Fruit fly (Drosophila melanogaster) whole organism, embryonic: Measurements from ENCODE around the gene CG34268.

Experiments used
- Awh ChIP-seq: fragments of 200-800 bp; sonication (Bioruptor generic); IDR thresholded peaks from 2 replicates; pipeline ENCODE4, ENCODE4 v1.3.6; 2022; ENCODE audit warnings: missing biosample characterization, missing genetic modification characterization
- Blimp-1 ChIP-seq: fragments of 200-800 bp; sonication (Bioruptor generic); optimal IDR thresholded peaks from 3 replicates; lab custom pipeline; 2018; ENCODE audit warnings: missing biosample characterization, missing genetic modification characterization, mild to moderate bottlenecking, moderate library complexity, missing genetic modification reagents
- CG1024 ChIP-seq: fragments of 200-800 bp; sonication (Bioruptor generic); IDR thresholded peaks from 2 replicates; pipeline ENCODE4 v1.3.6; 2022; ENCODE audit warnings: missing biosample characterization, missing genetic modification characterization
- CG11504 ChIP-seq: fragments of 200-800 bp; sonication (Bioruptor generic); optimal IDR thresholded peaks from 3 replicates; lab custom pipeline; 2019; ENCODE audit warnings: missing biosample characterization, mild to moderate bottlenecking, missing genetic modification characterization, moderate library complexity
- CG13123 ChIP-seq: fragments of 200-800 bp; sonication (Bioruptor generic); optimal IDR thresholded peaks from 2 replicates; lab custom pipeline; 2016; ENCODE audit warnings: missing biosample characterization, missing genetic modification characterization
- CG14441 ChIP-seq: fragments of 200-800 bp; sonication (Bioruptor generic); IDR thresholded peaks from 2 replicates; pipeline ENCODE4 v1.3.6; 2022; ENCODE audit warnings: missing biosample characterization, missing genetic modification characterization
- CG14710 ChIP-seq: fragments of 200-800 bp; sonication (Bioruptor generic); optimal IDR thresholded peaks from 3 replicates; lab custom pipeline; 2019; ENCODE audit warnings: missing biosample characterization, mild to moderate bottlenecking, missing genetic modification characterization, moderate library complexity
- CG16863 ChIP-seq: fragments of 200-800 bp; sonication (Bioruptor generic); optimal IDR thresholded peaks from 3 replicates; lab custom pipeline; 2016; ENCODE audit warnings: missing biosample characterization, missing genetic modification characterization
- CG17829 ChIP-seq: fragments of 200-800 bp; optimal IDR thresholded peaks from 2 replicates; lab custom pipeline; 2019; ENCODE audit warnings: missing biosample characterization, mild to moderate bottlenecking, missing genetic modification characterization, moderate library complexity
- CG2712 ChIP-seq: fragments of 200-800 bp; optimal IDR thresholded peaks from 3 replicates; lab custom pipeline; 2019; ENCODE audit warnings: missing biosample characterization, mild to moderate bottlenecking, missing genetic modification characterization, moderate library complexity
- CG31224 ChIP-seq: fragments of 200-800 bp; sonication (Bioruptor generic); IDR thresholded peaks from 2 replicates; pipeline ENCODE4 v1.3.6; 2022; ENCODE audit warnings: missing biosample characterization, missing genetic modification characterization
- CG4820 ChIP-seq: fragments of 200-800 bp; sonication (Bioruptor generic); optimal IDR thresholded peaks from 3 replicates; lab custom pipeline; 2016; ENCODE audit warnings: missing biosample characterization, missing genetic modification characterization
- CG6254 ChIP-seq: fragments of 200-800 bp; sonication (Bioruptor generic); optimal IDR thresholded peaks from 3 replicates; lab custom pipeline; 2017; ENCODE audit warnings: mild to moderate bottlenecking, missing biosample characterization, missing genetic modification reagents, missing genetic modification characterization
- CG9817 ChIP-seq: fragments of 200-800 bp; sonication (Bioruptor generic); optimal IDR thresholded peaks from 2 replicates; lab custom pipeline; 2018; ENCODE audit warnings: missing biosample characterization, mild to moderate bottlenecking, missing genetic modification characterization, moderate library complexity
- Doc2 ChIP-seq: fragments of 200-800 bp; sonication (Bioruptor generic); IDR thresholded peaks from 2 replicates; pipeline ENCODE4 v1.3.6; 2022; ENCODE audit warnings: missing biosample characterization, missing genetic modification characterization
- Eip74EF ChIP-seq, 2 experiments: fragments of 200-800 bp in 1 of 2; fragments of >200 bp in 1 of 2; sonication (Bioruptor generic) in 1 of 2; optimal IDR thresholded peaks; 2 replicates each; lab custom pipeline; 2017 to 2019; ENCODE audit warnings: missing biosample characterization in 2 of 2, missing genetic modification characterization in 2 of 2, mild to moderate bottlenecking in 1 of 2, moderate library complexity in 1 of 2
- Ets65A ChIP-seq: fragments of 200-800 bp; sonication (Bioruptor generic); peaks from one replicate; lab custom pipeline; 2016; ENCODE audit warnings: missing biosample characterization, missing genetic modification characterization
- Fer1 ChIP-seq: fragments of 200-800 bp; sonication (Bioruptor generic); optimal IDR thresholded peaks from 2 replicates; lab custom pipeline; 2017; ENCODE audit warnings: missing biosample characterization, mild to moderate bottlenecking, missing genetic modification characterization
- Fer2 ChIP-seq: fragments of 200-800 bp; sonication (Bioruptor generic); optimal IDR thresholded peaks from 2 replicates; lab custom pipeline; 2018; ENCODE audit warnings: missing biosample characterization, mild to moderate bottlenecking, missing genetic modification characterization, moderate library complexity
- Hmr ChIP-seq: fragments of 200-800 bp; sonication (Bioruptor generic); optimal IDR thresholded peaks from 3 replicates; lab custom pipeline; 2017; ENCODE audit warnings: mild to moderate bottlenecking, missing biosample characterization, missing genetic modification reagents, missing genetic modification characterization
- Hr51 ChIP-seq, 2 experiments: fragments of 200-800 bp; sonication (Bioruptor generic); optimal IDR thresholded peaks; 2 replicates in 1 of 2; 3 replicates in 1 of 2; lab custom pipeline; 2016 to 2018; ENCODE audit warnings: missing biosample characterization in 2 of 2, missing genetic modification characterization in 2 of 2, mild to moderate bottlenecking in 1 of 2, moderate library complexity in 1 of 2
- Lim3 ChIP-seq: fragments of 200-800 bp; sonication (Bioruptor generic); IDR thresholded peaks from 2 replicates; pipeline ENCODE4 v1.3.6; 2022; ENCODE audit warnings: missing biosample characterization, missing genetic modification characterization
- NC2α ChIP-seq: fragments of 200-800 bp; sonication (Bioruptor generic); optimal IDR thresholded peaks from 2 replicates; lab custom pipeline; 2016; ENCODE audit warnings: missing biosample characterization, missing genetic modification characterization
- Oaz ChIP-seq: fragments of 200-800 bp; sonication (Bioruptor generic); IDR thresholded peaks from 2 replicates; pipeline ENCODE4 v1.3.6; 2022; ENCODE audit warnings: missing biosample characterization, missing genetic modification characterization
- Rx ChIP-seq: fragments of 200-800 bp; sonication (Bioruptor generic); IDR thresholded peaks from 2 replicates; pipeline ENCODE4 v1.3.6; 2022; ENCODE audit warnings: missing biosample characterization, missing genetic modification characterization
- Xrp1 ChIP-seq: fragments of 200-800 bp; sonication (Bioruptor generic); IDR thresholded peaks from 2 replicates; pipeline ENCODE4 v1.3.6; 2022; ENCODE audit warnings: missing biosample characterization, missing genetic modification characterization
- ap ChIP-seq: fragments of 200-800 bp; sonication (Bioruptor generic); IDR thresholded peaks from 2 replicates; pipeline ENCODE4 v1.3.6; 2022; ENCODE audit warnings: missing biosample characterization, missing genetic modification characterization
- ara ChIP-seq: fragments of 200-800 bp; sonication (Bioruptor generic); IDR thresholded peaks from 2 replicates; pipeline ENCODE4 v1.3.6; 2022; ENCODE audit warnings: missing biosample characterization, missing genetic modification characterization
- bcd ChIP-seq: fragments of 200-800 bp; sonication (Bioruptor generic); optimal IDR thresholded peaks from 2 replicates; lab custom pipeline; 2017; ENCODE audit warnings: missing biosample characterization, mild to moderate bottlenecking, missing genetic modification characterization
- dimm ChIP-seq: fragments of 200-800 bp; sonication (Bioruptor generic); IDR thresholded peaks from 2 replicates; pipeline ENCODE4 v1.3.6; 2022; ENCODE audit warnings: missing biosample characterization, missing genetic modification characterization
- dmrt99B ChIP-seq: fragments of 200-800 bp; sonication (Bioruptor generic); optimal IDR thresholded peaks from 2 replicates; lab custom pipeline; 2018; ENCODE audit warnings: missing biosample characterization, mild to moderate bottlenecking, missing genetic modification characterization, moderate library complexity
- dysf ChIP-seq: fragments of 200-800 bp; sonication (Bioruptor generic); IDR thresholded peaks from 3 replicates; pipeline ENCODE4 v1.3.6; 2022; ENCODE audit warnings: missing biosample characterization, missing genetic modification characterization
- fru ChIP-seq: fragments of >200 bp; optimal IDR thresholded peaks from 2 replicates; lab custom pipeline; 2017
- lmd ChIP-seq: fragments of 200-800 bp; sonication (Bioruptor generic); IDR thresholded peaks from 2 replicates; pipeline ENCODE4 v1.3.6; 2022; ENCODE audit warnings: missing biosample characterization, missing genetic modification characterization
- lov ChIP-seq, 2 experiments: fragments of 200-800 bp in 1 of 2; fragments of >200 bp in 1 of 2; sonication (Bioruptor generic) in 1 of 2; IDR thresholded peaks in 1 of 2; optimal IDR thresholded peaks in 1 of 2; 2 replicates in 1 of 2; 3 replicates in 1 of 2; pipeline versions ENCODE4 v1.3.6 to Lab custom; 2017 to 2022; ENCODE audit warnings: missing biosample characterization in 1 of 2, missing genetic modification characterization in 1 of 2
- peb ChIP-seq: fragments of 200-800 bp; sonication (Bioruptor generic); IDR thresholded peaks from 2 replicates; pipeline ENCODE4 v1.3.6; 2022; ENCODE audit warnings: missing biosample characterization, missing genetic modification characterization
- pho ChIP-seq: fragments of 200-800 bp; sonication (Bioruptor generic); optimal IDR thresholded peaks from 2 replicates; lab custom pipeline; 2016; ENCODE audit warnings: missing biosample characterization, missing genetic modification characterization
- prd ChIP-seq, 3 experiments: fragments of >200 bp in 2 of 3; fragments of 200-800 bp in 1 of 3; sonication (Bioruptor generic) in 1 of 3; optimal IDR thresholded peaks in 2 of 3; IDR thresholded peaks in 1 of 3; 2 replicates in 2 of 3; 3 replicates in 1 of 3; pipeline versions ENCODE4 v1.3.6 to Lab custom; 2017 to 2022; ENCODE audit warnings: missing biosample characterization in 1 of 3, missing genetic modification characterization in 1 of 3
- ranshi ChIP-seq: fragments of 200-800 bp; sonication (Bioruptor generic); IDR thresholded peaks from 2 replicates; pipeline ENCODE4 v1.3.6; 2022; ENCODE audit warnings: missing biosample characterization, missing genetic modification characterization
- sc ChIP-seq, 3 experiments: fragments of >200 bp in 2 of 3; fragments of 200-800 bp in 1 of 3; sonication (Bioruptor generic) in 1 of 3; optimal IDR thresholded peaks; 2 replicates in 2 of 3; 3 replicates in 1 of 3; lab custom pipeline; 2017; ENCODE audit warnings: mild to moderate bottlenecking in 1 of 3, missing biosample characterization in 1 of 3, missing genetic modification characterization in 1 of 3, missing genetic modification reagents in 1 of 3
- shn ChIP-seq: fragments of 200-800 bp; sonication (Bioruptor generic); optimal IDR thresholded peaks from 3 replicates; lab custom pipeline; 2016; ENCODE audit warnings: missing biosample characterization, missing genetic modification characterization
- slbo ChIP-seq: fragments of 200-800 bp; sonication (Bioruptor generic); IDR thresholded peaks from 2 replicates; pipeline ENCODE4 v1.3.6; 2022; ENCODE audit warnings: missing biosample characterization, missing genetic modification characterization
- ssp ChIP-seq: fragments of 200-800 bp; sonication (Bioruptor generic); IDR thresholded peaks from 2 replicates; pipeline ENCODE4 v1.3.6; 2022; ENCODE audit warnings: missing biosample characterization, missing genetic modification characterization
- tap ChIP-seq: fragments of 200-800 bp; optimal IDR thresholded peaks from 3 replicates; lab custom pipeline; 2019; ENCODE audit warnings: missing biosample characterization, mild to moderate bottlenecking, missing genetic modification characterization, moderate library complexity
- trh ChIP-seq: fragments of 200-800 bp; sonication (Bioruptor generic); optimal IDR thresholded peaks from 2 replicates; lab custom pipeline; 2016; ENCODE audit warnings: missing biosample characterization, missing genetic modification characterization
- wor ChIP-seq: fragments of 200-800 bp; sonication (Bioruptor generic); IDR thresholded peaks from 2 replicates; pipeline ENCODE4 v1.3.6; 2022; ENCODE audit warnings: missing biosample characterization, missing genetic modification characterization
- zen2 ChIP-seq: fragments of 200-800 bp; sonication (Bioruptor generic); IDR thresholded peaks from 3 replicates; pipeline ENCODE4 v1.3.6; 2022; ENCODE audit warnings: missing biosample characterization, missing genetic modification characterization; ENCODE audit not compliant: partially characterized antibody
- zfh1 ChIP-seq: fragments of 200-800 bp; sonication (Bioruptor generic); IDR thresholded peaks from 3 replicates; pipeline ENCODE4 v1.3.6; 2022; ENCODE audit warnings: missing biosample characterization, missing genetic modification characterization

CG34268 gene

DNA sequence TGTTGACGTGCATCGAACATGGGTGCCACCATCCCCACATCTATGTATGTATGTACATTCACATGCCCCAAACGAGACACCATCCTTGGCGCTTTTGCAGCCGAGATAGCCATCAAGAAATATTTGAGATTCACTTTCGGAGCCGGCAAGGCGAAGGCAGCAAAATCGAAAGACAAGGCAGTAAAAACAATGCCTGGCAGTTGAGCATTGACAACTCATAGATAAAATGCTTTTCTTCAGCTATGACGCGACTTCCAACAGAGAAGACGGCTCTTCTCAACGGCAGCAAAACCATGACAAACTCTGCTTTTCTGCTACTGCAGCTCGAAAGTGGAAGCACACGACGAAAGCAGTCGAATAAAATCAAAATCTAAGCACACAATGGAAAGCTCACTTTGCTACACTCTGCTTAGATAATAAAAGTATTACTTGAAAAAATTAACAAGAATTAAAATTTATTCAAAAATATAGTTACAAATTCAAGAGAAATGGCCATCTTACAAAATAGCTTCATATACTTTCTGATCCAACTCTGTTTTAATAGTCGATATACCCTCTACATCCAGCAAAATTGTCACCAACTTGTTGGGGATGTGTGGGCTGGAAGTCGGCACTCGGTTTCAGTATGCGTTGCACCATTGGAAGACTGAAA lies 16.3 kb downstream of the CG34268 start (continued):
- TF ChIP-seq CG16863 (GFP tag; lab: Kevin White, UChicago) (peak; percentile 21), CG13123 (GFP tag; lab: Kevin White, UChicago) (no peak), CG31224 (GFP tag; lab: Robert Waterston, UW) (no peak), Doc2 (GFP tag; lab: Robert Waterston, UW) (no peak), Awh (peak; percentile 82), sc (optimal IDR thresholded peaks at IDR 0.05; lab: Kevin White, UChicago) (no peak), sc (GFP tag; optimal IDR thresholded peaks at IDR 0.05; lab: Kevin White, UChicago) (peak; percentile 40), peb (peak; percentile 35; the same call in 1 of the 2 replicates), ara (peak; percentile 24; the same call in 1 of the 2 replicates), CG14441 (GFP tag; lab: Robert Waterston, UW) (no peak), zen2 (no peak), ssp (GFP tag; lab: Robert Waterston, UW) (peak; percentile 35; the same call in 1 of the 2 replicates), Oaz (GFP tag; lab: Robert Waterston, UW) (no peak), dmrt99B (tag; lab: Kevin White, UChicago) (peak; percentile 73), prd (optimal IDR thresholded peaks at IDR 0.05; lab: Kevin White, UChicago) (no peak), prd (GFP tag; IDR thresholded peaks at IDR 0.05; lab: Robert Waterston, UW) (peak; percentile 66; the same call in 2 of the 3 replicates), zfh1 (GFP tag; lab: Robert Waterston, UW) (peak; percentile 72), shn (GFP tag; lab: Kevin White, UChicago) (no peak), CG11504 (peak; percentile 61), pho (GFP tag; lab: Kevin White, UChicago) (no peak), Lim3 (GFP tag; lab: Robert Waterston, UW) (peak; percentile 10; the same call in 1 of the 2 replicates), Fer1 (no peak), bcd (peak; percentile 5), NC2α (GFP tag; lab: Kevin White, UChicago) (no peak), CG2712 (tag; lab: Kevin White, UChicago) (peak; percentile 63), fru (lab: Kevin White, UChicago) (no peak), ap (GFP tag; lab: Robert Waterston, UW) (no peak), tap (tag; lab: Kevin White, UChicago) (peak; percentile 26), CG4820 (GFP tag; lab: Kevin White, UChicago) (no peak), CG1024 (GFP tag; lab: Robert Waterston, UW) (0 out of 2 replicates have a peak, but pooled peaks have one; percentile 35), Hmr (GFP tag; lab: Kevin White, UChicago) (no peak), CG6254 (GFP tag; lab: Kevin White, UChicago) (peak; percentile 7), slbo (GFP tag; lab: Robert Waterston, UW) (0 out of 2 replicates have a peak, but pooled peaks have one; percentile 9), Blimp-1 (peak; percentile 46), CG9817 (tag; lab: Kevin White, UChicago) (no peak), Xrp1 (GFP tag; lab: Robert Waterston, UW) (peak; percentile 67), trh (GFP tag; lab: Kevin White, UChicago) (no peak), ranshi (GFP tag; lab: Robert Waterston, UW) (0 out of 2 replicates have a peak, but pooled peaks have one; percentile 31), Hr51 (GFP tag; optimal IDR thresholded peaks at IDR 0.05; lab: Kevin White, UChicago) (peak in 1 of 2 experiments; percentile 23), wor (peak; percentile 66; the same call in 1 of the 2 replicates), CG14710 (tag; lab: Kevin White, UChicago) (peak; percentile 34), lmd (peak; percentile 48; the same call in 1 of the 2 replicates), Rx (GFP tag; lab: Robert Waterston, UW) (peak; percentile 29; the same call in 1 of the 2 replicates), Fer2 (tag; lab: Kevin White, UChicago) (no peak), dysf (GFP tag; lab: Robert Waterston, UW) (peak; percentile 50; the same call in 1 of the 3 replicates), lov (optimal IDR thresholded peaks at IDR 0.05; lab: Kevin White, UChicago) (no peak), lov (GFP tag; IDR thresholded peaks at IDR 0.05; lab: Robert Waterston, UW) (0 out of 3 replicates have a peak, but pooled peaks have one; percentile 58), dimm (GFP tag; lab: Robert Waterston, UW) (0 out of 2 replicates have a peak, but pooled peaks have one; percentile 14), CG17829 (tag; lab: Kevin White, UChicago) (peak; percentile 22), Ets65A (GFP tag; lab: Kevin White, UChicago) (peak; percentile 21), Eip74EF (GFP tag; optimal IDR thresholded peaks at IDR 0.05; lab: Kevin White, UChicago) (peak in 1 of 2 experiments; percentile 22)
